Fruit fly (Drosophila melanogaster): ENCODE measurements around the gene CG33158.
A peak's percentile ranks its signal among the peaks of the same experiment; 100 is the strongest.

Gene CG33158

DNA sequence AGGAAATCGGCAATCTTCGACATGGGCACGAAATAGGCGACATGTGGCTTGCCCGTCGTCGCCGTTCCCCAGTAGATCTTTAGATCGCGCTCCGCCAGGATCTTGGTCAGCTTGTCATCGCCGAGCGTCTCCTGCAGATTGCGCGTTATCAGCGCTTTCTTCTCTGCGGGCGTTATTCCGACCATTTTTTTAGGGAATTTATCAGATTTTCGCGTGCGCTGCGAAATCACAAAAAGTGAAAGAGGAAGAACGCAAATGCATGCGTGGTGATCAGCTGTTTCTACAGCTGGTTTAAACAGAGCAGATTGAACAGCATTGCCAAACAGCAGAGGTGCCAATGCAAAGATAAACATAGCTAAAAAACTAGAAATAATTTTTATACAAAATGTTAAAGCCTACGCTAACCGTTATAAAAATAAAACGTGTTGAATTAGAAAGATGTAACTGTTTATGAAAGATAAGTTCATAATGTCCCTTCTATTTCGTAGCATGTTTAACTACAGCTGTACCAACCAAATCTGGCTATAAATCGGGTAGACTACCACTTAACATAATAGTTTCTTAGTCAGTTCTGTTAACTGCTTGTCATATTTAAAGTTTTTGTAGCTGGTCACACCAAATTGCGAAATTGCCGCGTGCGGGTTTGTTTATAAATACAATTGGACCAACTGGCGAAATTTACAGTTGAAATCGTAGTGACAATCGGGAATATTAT, at the start of gene CG33158, which contains the start of gene TyrRS:
Gene CG33158 (plus strand): TSS at position 539 of the 715 bp plus-strand sequence.
Gene TyrRS (minus strand): TSS at position 244 of the 715 bp plus-strand sequence.
- TF ChIP-seq Myc (optimal IDR thresholded peaks at IDR 0.05) (peak; percentile 94), HLH106 (tag; optimal IDR thresholded peaks at IDR 0.05) (no peak), Rel (GFP tag; optimal IDR thresholded peaks at IDR 0.05) (no peak), Rel (tag; optimal IDR thresholded peaks at IDR 0.05) (no peak), brk (GFP tag; optimal IDR thresholded peaks at IDR 0.05) (no peak), sv (GFP tag; optimal IDR thresholded peaks at IDR 0.05) (no peak), ey (GFP tag; optimal IDR thresholded peaks at IDR 0.05) (no peak), dl (GFP tag; optimal IDR thresholded peaks at IDR 0.05; ENCODE audit: insufficient read depth in 1 of 2, partially characterized antibody in 2 of 2) (no peak), sage (GFP tag; optimal IDR thresholded peaks at IDR 0.05) (no peak), woc (GFP tag; optimal IDR thresholded peaks at IDR 0.05) (no peak)

DNA sequence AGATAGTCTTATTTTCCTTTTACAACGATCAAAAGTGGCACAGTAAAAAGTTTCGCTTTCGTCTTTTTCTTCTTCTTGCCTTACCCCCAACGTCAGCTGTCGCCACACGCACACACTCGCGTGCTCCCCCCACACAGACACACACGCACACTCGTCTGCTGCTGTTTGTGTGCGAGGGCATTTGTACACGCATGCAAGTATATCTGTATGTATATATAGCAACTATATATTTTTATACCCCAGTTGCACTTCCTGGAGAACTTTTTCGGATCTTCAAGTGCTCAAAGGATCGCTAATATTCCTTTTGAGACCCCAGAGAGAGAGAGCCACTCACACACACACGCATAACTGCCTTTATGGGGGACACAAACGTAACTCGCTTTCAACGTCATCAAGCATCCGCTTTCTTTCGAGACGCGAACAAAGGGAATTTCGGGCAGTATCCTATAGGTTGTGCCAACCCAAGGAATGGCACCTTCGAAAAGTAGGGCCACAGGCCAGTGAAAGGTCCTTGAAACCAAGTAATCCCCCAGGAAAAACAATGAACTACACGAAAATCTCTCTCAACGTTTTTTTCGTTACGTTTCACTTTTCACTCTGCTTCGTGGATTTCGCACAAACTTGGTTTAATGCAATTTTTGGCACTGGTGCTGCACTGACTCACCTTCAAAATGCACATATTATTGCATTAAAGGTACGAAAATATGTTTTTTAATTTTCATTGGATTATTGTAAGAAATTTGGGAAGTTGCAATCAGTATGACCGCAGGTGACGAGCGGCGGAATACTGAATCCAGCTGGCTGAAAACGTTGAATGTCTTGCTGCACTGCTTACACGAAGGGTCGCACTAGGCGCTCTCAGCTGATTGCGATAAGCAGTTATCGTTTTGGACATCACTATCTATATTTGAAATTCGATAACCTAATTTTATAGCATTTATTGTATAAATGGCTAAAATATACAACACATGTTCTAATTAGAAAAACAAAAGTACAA, 41.3 kb upstream of the CG33158 start, which contains the start of gene roq:
Gene roq (minus strand): TSS at position 799 of the 997 bp plus-strand sequence.
- no peak for TF ChIP-seq lola (GFP tag; optimal IDR thresholded peaks at IDR 0.05)
- no peak for TF ChIP-seq woc (GFP tag; optimal IDR thresholded peaks at IDR 0.05)
- TF ChIP-seq Mio (GFP tag; optimal IDR thresholded peaks at IDR 0.05): no peak
- no peak for TF ChIP-seq Abd-B (GFP tag; optimal IDR thresholded peaks at IDR 0.05)
- TF ChIP-seq dl (GFP tag; optimal IDR thresholded peaks at IDR 0.05; ENCODE audit: insufficient read depth in 1 of 2, partially characterized antibody in 2 of 2): no peak
- TF ChIP-seq Dfd (GFP tag; optimal IDR thresholded peaks at IDR 0.05): no peak
- no peak for TF ChIP-seq ey (GFP tag; optimal IDR thresholded peaks at IDR 0.05)
- TF ChIP-seq brk (GFP tag; optimal IDR thresholded peaks at IDR 0.05): no peak
- TF ChIP-seq jim (GFP tag; optimal IDR thresholded peaks at IDR 0.05): no peak
- TF ChIP-seq br (GFP tag; optimal IDR thresholded peaks at IDR 0.05): no peak
- TF ChIP-seq Hnf4 (GFP tag; optimal IDR thresholded peaks at IDR 0.05): no peak
- no peak for TF ChIP-seq Dif (GFP tag; optimal IDR thresholded peaks at IDR 0.05; ENCODE audit: partially characterized antibody)
- TF ChIP-seq N (GFP tag; optimal IDR thresholded peaks at IDR 0.05): peak; percentile 86
- TF ChIP-seq dmrt93B (GFP tag; optimal IDR thresholded peaks at IDR 0.05): no peak
- no peak for TF ChIP-seq Sp1 (GFP tag; optimal IDR thresholded peaks at IDR 0.05)
- TF ChIP-seq fru (GFP tag; optimal IDR thresholded peaks at IDR 0.05): no peak
- no peak for TF ChIP-seq GATAd (GFP tag; optimal IDR thresholded peaks at IDR 0.05)
- peak; percentile 35 for TF ChIP-seq h (GFP tag; optimal IDR thresholded peaks at IDR 0.05)
- TF ChIP-seq Myc (optimal IDR thresholded peaks at IDR 0.05): no peak
- TF ChIP-seq Rel (GFP tag; optimal IDR thresholded peaks at IDR 0.05): peak; percentile 18
- peak; percentile 6 for TF ChIP-seq Rel (tag; optimal IDR thresholded peaks at IDR 0.05)
- no peak for TF ChIP-seq rgr (GFP tag; optimal IDR thresholded peaks at IDR 0.05)
- TF ChIP-seq sv (GFP tag; optimal IDR thresholded peaks at IDR 0.05): no peak
- TF ChIP-seq foxo (GFP tag; optimal IDR thresholded peaks at IDR 0.05): no peak
- TF ChIP-seq psq (GFP tag; optimal IDR thresholded peaks at IDR 0.05): no peak
- TF ChIP-seq pan (optimal IDR thresholded peaks at IDR 0.05): no peak
- peak; percentile 19 for TF ChIP-seq OdsH (GFP tag; optimal IDR thresholded peaks at IDR 0.05)
- no peak for TF ChIP-seq sage (GFP tag; optimal IDR thresholded peaks at IDR 0.05)
- TF ChIP-seq tai (GFP tag; optimal IDR thresholded peaks at IDR 0.05): no peak
- no peak for TF ChIP-seq CG9705 (GFP tag; optimal IDR thresholded peaks at IDR 0.05)
- peak; percentile 88 for TF ChIP-seq CrebA (GFP tag; optimal IDR thresholded peaks at IDR 0.05; ENCODE audit: borderline replicate concordance)

DNA sequence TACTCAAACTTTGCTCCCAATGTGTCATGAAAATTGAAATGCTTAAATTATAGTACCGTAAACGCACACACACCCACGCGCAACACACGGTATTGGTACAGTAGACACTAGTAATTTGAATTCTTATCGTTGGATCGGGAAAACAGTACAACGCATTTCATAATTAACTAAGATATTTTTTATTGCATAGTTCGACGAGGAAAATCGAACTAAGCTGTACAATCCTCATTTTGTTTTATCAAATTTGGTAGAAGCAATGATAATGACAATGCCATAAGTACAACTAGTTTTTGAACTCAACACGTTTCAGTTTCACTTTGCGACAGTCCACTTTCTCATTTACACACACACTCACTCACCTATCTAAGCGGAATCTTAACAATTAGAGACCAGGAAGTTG, 38.6 kb upstream of the CG33158 start:
- TF ChIP-seq Rel (GFP tag; optimal IDR thresholded peaks at IDR 0.05) (no peak), Rel (tag; optimal IDR thresholded peaks at IDR 0.05) (no peak), sv (GFP tag; optimal IDR thresholded peaks at IDR 0.05) (peak; percentile 51), ey (GFP tag; optimal IDR thresholded peaks at IDR 0.05) (peak; percentile 43), h (GFP tag; optimal IDR thresholded peaks at IDR 0.05) (peak; percentile 50), Myc (optimal IDR thresholded peaks at IDR 0.05) (no peak), HLH106 (tag; optimal IDR thresholded peaks at IDR 0.05) (no peak), fru (GFP tag; optimal IDR thresholded peaks at IDR 0.05) (peak; percentile 10), rgr (GFP tag; optimal IDR thresholded peaks at IDR 0.05) (peak; percentile 46), OdsH (GFP tag; optimal IDR thresholded peaks at IDR 0.05) (peak; percentile 36), br (GFP tag; optimal IDR thresholded peaks at IDR 0.05) (peak; percentile 25), Jra (GFP tag; optimal IDR thresholded peaks at IDR 0.05) (no peak), foxo (GFP tag; optimal IDR thresholded peaks at IDR 0.05) (peak in 1 of 2 experiments; percentile 55), Abd-B (GFP tag; optimal IDR thresholded peaks at IDR 0.05) (no peak)
